Worm (Caenorhabditis elegans) whole organism, L1 larva: ENCODE measurements around the gene F54H5.2.

Experiments used
- ama-1 ChIP-seq: fragments of 150-350 bp; optimal IDR thresholded peaks from 2 replicates; lab custom pipeline; 2014
- egl-13 ChIP-seq: sonication (generic microtip); optimal IDR thresholded peaks from 2 replicates; lab custom pipeline; 2016; ENCODE audit warnings: missing genotype, missing genetic modification reagents, missing genetic modification characterization, missing compliant biosample characterization
- fos-1 ChIP-seq: fragments of 150-350 bp; optimal IDR thresholded peaks from 2 replicates; lab custom pipeline; 2014; ENCODE audit warnings: missing biosample characterization, missing genetic modification characterization
- lin-35 ChIP-seq, 2 experiments: fragments of 150-350 bp; optimal IDR thresholded peaks; 2 replicates each; lab custom pipeline; 2014; ENCODE audit warnings: missing biosample characterization in 2 of 2, missing genetic modification characterization in 2 of 2, missing genetic modification reagents in 2 of 2
- nhr-71 ChIP-seq: sonication (generic microtip); optimal IDR thresholded peaks from 2 replicates; lab custom pipeline; 2016; ENCODE audit warnings: mild to moderate bottlenecking, missing genetic modification characterization, moderate library complexity, missing compliant biosample characterization
- rnt-1 ChIP-seq: sonication (generic microtip); optimal IDR thresholded peaks from 2 replicates; lab custom pipeline; 2016; ENCODE audit warnings: mild to moderate bottlenecking, missing genetic modification characterization, moderate library complexity, missing compliant biosample characterization
- zip-4 ChIP-seq: fragments of 200-800 bp; sonication (Bioruptor generic); optimal IDR thresholded peaks from 2 replicates; lab custom pipeline; 2018; ENCODE audit warnings: mild to moderate bottlenecking, missing genetic modification characterization, moderate library complexity, missing compliant biosample characterization

- no peak for TF ChIP-seq zip-4 (GFP tag; lab: Kevin White, UChicago)
- no peak for TF ChIP-seq fos-1
- TF ChIP-seq egl-13 (tag; lab: Kevin White, UChicago), result no peak
- no peak for TF ChIP-seq rnt-1 (tag; lab: Kevin White, UChicago)
- no peak for TF ChIP-seq ama-1 (lab: Kevin White, UChicago)
- no peak for TF ChIP-seq lin-35 (GFP tag; optimal IDR thresholded peaks at IDR 0.05; lab: Kevin White, UChicago)
- TF ChIP-seq nhr-71 (tag; lab: Kevin White, UChicago), result no peak
Measured at ce11 chrII:6654284-6654683, 27.0 kb downstream of the F54H5.2 start, which contains the start of gene T19D12.9.
